Worm (Caenorhabditis elegans) whole organism, L3 larva: ENCODE data around the gene lgc-54.

Experiments
- aly-2 ChIP-seq: fragments of 150-350 bp; optimal IDR thresholded peaks from 2 replicates; lab custom pipeline; 2014; ENCODE audit warnings: missing biosample characterization, missing genetic modification characterization
- ceh-16 ChIP-seq: sonication (generic microtip); optimal IDR thresholded peaks from 2 replicates; lab custom pipeline; 2017; ENCODE audit warnings: missing biosample characterization, missing genetic modification characterization
- ceh-28 ChIP-seq: fragments of 150-350 bp; optimal IDR thresholded peaks from 2 replicates; lab custom pipeline; 2014; ENCODE audit warnings: missing biosample characterization, missing genetic modification reagents, missing genetic modification characterization
- lin-15B ChIP-seq: fragments of 150-350 bp; optimal IDR thresholded peaks from 2 replicates; lab custom pipeline; 2014; ENCODE audit warnings: missing biosample characterization, missing genetic modification characterization
- lin-39 ChIP-seq: fragments of 150-350 bp; optimal IDR thresholded peaks from 2 replicates; lab custom pipeline; 2018; ENCODE audit warnings: missing biosample characterization, missing genetic modification reagents, missing genetic modification characterization
- nhr-11 ChIP-seq: fragments of 150-350 bp; optimal IDR thresholded peaks from 2 replicates; lab custom pipeline; 2014; ENCODE audit warnings: missing biosample characterization, missing genetic modification characterization
- nhr-12 ChIP-seq: fragments of 150-350 bp; optimal IDR thresholded peaks from 2 replicates; lab custom pipeline; 2014; ENCODE audit warnings: missing biosample characterization, missing genetic modification characterization
- nhr-237 ChIP-seq: fragments of 150-350 bp; optimal IDR thresholded peaks from 2 replicates; lab custom pipeline; 2014; ENCODE audit warnings: missing biosample characterization, missing genetic modification characterization
- nhr-77 ChIP-seq: fragments of 150-350 bp; optimal IDR thresholded peaks from 2 replicates; lab custom pipeline; 2014; ENCODE audit warnings: missing biosample characterization, missing genetic modification characterization
- pqm-1 ChIP-seq: fragments of 150-350 bp; optimal IDR thresholded peaks from 2 replicates; lab custom pipeline; 2017; ENCODE audit warnings: missing biosample characterization, missing genetic modification characterization, inconsistent platforms
- snpc-4 ChIP-seq: fragments of 150-350 bp; optimal IDR thresholded peaks from 2 replicates; lab custom pipeline; 2014; ENCODE audit warnings: missing biosample characterization, missing genetic modification characterization
- unc-39 ChIP-seq: sonication (generic microtip); optimal IDR thresholded peaks from 4 replicates; lab custom pipeline; 2017; ENCODE audit warnings: missing biosample characterization, missing genetic modification characterization
- unc-62 ChIP-seq: fragments of 150-350 bp; sonication (generic microtip); optimal IDR thresholded peaks from 4 replicates; lab custom pipeline; 2014; ENCODE audit warnings: missing biosample characterization, missing genetic modification reagents, missing genetic modification characterization

DNA sequence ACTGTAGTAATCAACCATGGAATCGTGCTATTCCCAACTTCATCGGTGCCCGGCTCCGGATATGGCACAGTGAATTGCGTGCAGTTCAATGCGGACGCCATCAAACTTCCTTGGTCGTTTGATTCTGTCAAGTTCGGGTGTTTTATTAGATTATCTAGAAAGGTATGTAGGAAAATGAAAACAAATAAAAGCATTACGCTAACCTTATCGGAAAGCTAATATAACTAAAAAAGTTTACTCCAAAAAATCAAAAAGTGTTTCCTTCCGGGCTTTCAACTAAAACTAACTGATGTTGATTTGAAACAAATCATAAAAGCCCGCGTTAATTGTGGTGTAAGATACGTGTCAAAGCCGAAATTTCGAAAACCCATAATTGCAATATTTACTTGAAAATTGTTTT lies 26.6 kb downstream of the lgc-54 start, which contains the start of gene dmsr-13:
- no peak for TF ChIP-seq ceh-28 (tag; lab: Kevin White, UChicago)
- no peak for TF ChIP-seq lin-15B (tag; lab: Kevin White, UChicago)
- TF ChIP-seq snpc-4 (tag; lab: Kevin White, UChicago) = no peak
- no peak for TF ChIP-seq ceh-16 (tag; lab: Kevin White, UChicago)
- TF ChIP-seq lin-39 = no peak
- TF ChIP-seq nhr-237 = no peak
- TF ChIP-seq unc-62 (GFP tag; lab: Kevin White, UChicago) = no peak
- no peak for TF ChIP-seq nhr-12 (tag; lab: Kevin White, UChicago)
- no peak for TF ChIP-seq nhr-77 (tag; lab: Kevin White, UChicago)
- no peak for TF ChIP-seq nhr-11 (tag; lab: Kevin White, UChicago)
- no peak for TF ChIP-seq aly-2
- no peak for TF ChIP-seq unc-39 (tag; lab: Kevin White, UChicago)
- no peak for TF ChIP-seq pqm-1 (tag; lab: Kevin White, UChicago)
